Worm (Caenorhabditis elegans): ENCODE data around the gene unc-8.

The unc-8 gene

DNA sequence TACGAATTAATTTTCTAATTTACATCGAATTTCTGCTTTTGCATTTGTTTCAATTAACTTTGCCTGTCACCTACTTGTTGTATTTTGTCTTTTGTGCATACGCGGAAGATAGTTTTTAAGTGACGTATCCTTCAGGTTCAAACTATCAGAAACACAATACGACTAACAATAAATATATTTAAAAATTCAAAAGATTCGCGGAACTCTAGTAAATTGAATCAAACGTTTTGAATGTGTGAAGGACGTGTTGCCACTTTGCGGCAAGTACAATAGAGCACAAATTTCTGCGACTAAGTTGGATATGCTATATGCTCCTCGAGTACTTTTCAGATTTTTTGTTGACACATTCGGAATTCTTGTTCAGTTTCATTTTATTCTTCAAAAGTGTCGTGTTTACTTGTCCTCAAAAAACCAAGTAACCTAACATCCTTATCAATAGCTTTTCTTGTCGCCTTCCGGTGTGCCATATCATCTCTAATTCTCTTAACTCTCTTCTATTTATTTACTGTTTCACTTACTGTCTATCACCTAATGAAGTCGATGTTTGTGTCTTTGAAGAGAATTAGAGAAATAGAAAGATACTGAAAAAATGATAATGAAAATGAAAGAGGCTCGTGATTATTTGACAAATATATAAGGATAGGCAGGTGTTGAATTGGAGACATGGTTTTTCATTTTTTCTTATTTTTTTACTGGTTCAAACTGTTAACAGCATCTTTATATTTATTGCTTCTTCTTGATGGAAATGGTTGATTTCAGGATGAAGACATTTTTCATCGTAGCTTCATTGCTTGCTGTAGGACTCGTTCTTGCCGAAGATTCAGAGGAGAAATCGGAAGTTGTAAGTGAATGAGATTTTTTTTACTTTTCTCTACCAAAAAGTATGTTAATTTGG lies 8.2 kb upstream of the unc-8 start, which contains the start of gene srlf-7:
TSS of gene srlf-7 (plus strand) at position 760 of the 895 bp plus-strand sequence.
- peak; percentile 40 for TF ChIP-seq nhr-19 (GFP tag; conservative IDR thresholded peaks at IDR 0.05)
- no peak for TF ChIP-seq ets-5 (GFP tag; IDR thresholded peaks at IDR 0.05)
- TF ChIP-seq zag-1 (tag; optimal IDR thresholded peaks at IDR 0.05): no peak
- no peak for TF ChIP-seq hlh-17 (GFP tag; optimal IDR thresholded peaks at IDR 0.05; ENCODE audit: borderline replicate concordance)
- peak in 5 of 6 experiments; percentile 55 to 98 (median 90) for TF ChIP-seq elt-3 (tag; optimal IDR thresholded peaks at IDR 0.05)
- no peak for TF ChIP-seq zip-4 (GFP tag; optimal IDR thresholded peaks at IDR 0.05)
- peak; percentile 78 for TF ChIP-seq nhr-71 (tag; optimal IDR thresholded peaks at IDR 0.05)
- no peak for TF ChIP-seq snpc-4 (tag; optimal IDR thresholded peaks at IDR 0.05)
- TF ChIP-seq aha-1 (tag; optimal IDR thresholded peaks at IDR 0.05): no peak
- no peak for TF ChIP-seq vab-15 (tag; optimal IDR thresholded peaks at IDR 0.05)
- TF ChIP-seq efl-1 (optimal IDR thresholded peaks at IDR 0.05): peak in 1 of 2 experiments; percentile 25
- TF ChIP-seq efl-1 (GFP tag; optimal IDR thresholded peaks at IDR 0.05 in 1 of 2): no peak
- no peak for TF ChIP-seq nhr-11 (tag; optimal IDR thresholded peaks at IDR 0.05)
- no peak for TF ChIP-seq ztf-4 (tag; optimal IDR thresholded peaks at IDR 0.05)
- TF ChIP-seq fos-1 (tag; optimal IDR thresholded peaks at IDR 0.05): peak; percentile 6
- TF ChIP-seq blmp-1 (tag; optimal IDR thresholded peaks at IDR 0.05): peak; percentile 67
- peak; percentile 99 for TF ChIP-seq elt-2 (tag; optimal IDR thresholded peaks at IDR 0.05)
- TF ChIP-seq irx-1 (tag; optimal IDR thresholded peaks at IDR 0.05): no peak
- no peak for TF ChIP-seq nhr-76 (tag; optimal IDR thresholded peaks at IDR 0.05)
- no peak for TF ChIP-seq ztf-11 (tag; optimal IDR thresholded peaks at IDR 0.05)
- TF ChIP-seq unc-130 (tag; optimal IDR thresholded peaks at IDR 0.05): no peak
- TF ChIP-seq nhr-20 (tag; optimal IDR thresholded peaks at IDR 0.05): peak; percentile 84
- TF ChIP-seq C16A3.4 (tag; optimal IDR thresholded peaks at IDR 0.05): peak; percentile 37
- peak; percentile 66 for TF ChIP-seq jun-1 (tag; optimal IDR thresholded peaks at IDR 0.05)
- no peak for TF ChIP-seq rnt-1 (tag; optimal IDR thresholded peaks at IDR 0.05)
- no peak for TF ChIP-seq tlp-1 (tag; optimal IDR thresholded peaks at IDR 0.05)
- peak in 1 of 2 experiments; percentile 31 for TF ChIP-seq lsy-2 (tag; optimal IDR thresholded peaks at IDR 0.05)
- no peak for TF ChIP-seq aly-2 (tag; optimal IDR thresholded peaks at IDR 0.05)
- TF ChIP-seq C34B4.2 (tag; optimal IDR thresholded peaks at IDR 0.05): no peak
- TF ChIP-seq alr-1 (tag; optimal IDR thresholded peaks at IDR 0.05; ENCODE audit: borderline replicate concordance): no peak
- peak; percentile 58 for TF ChIP-seq tbx-2 (tag; optimal IDR thresholded peaks at IDR 0.05)
- TF ChIP-seq sox-4 (tag; optimal IDR thresholded peaks at IDR 0.05): no peak
- TF ChIP-seq sptf-1 (tag; optimal IDR thresholded peaks at IDR 0.05): no peak
- TF ChIP-seq nhr-12 (tag; optimal IDR thresholded peaks at IDR 0.05): no peak
- TF ChIP-seq nhr-85 (tag): peak; percentile 86
- TF ChIP-seq unc-30 (tag; optimal IDR thresholded peaks at IDR 0.05): no peak
- no peak for TF ChIP-seq efl-3 (GFP tag; optimal IDR thresholded peaks at IDR 0.05)
- no peak for TF ChIP-seq sup-37 (GFP tag; optimal IDR thresholded peaks at IDR 0.05)
- no peak for TF ChIP-seq mdl-1 (tag; optimal IDR thresholded peaks at IDR 0.05)
- no peak for TF ChIP-seq nhr-47 (tag; optimal IDR thresholded peaks at IDR 0.05)
- no peak for TF ChIP-seq hlh-4 (tag; optimal IDR thresholded peaks at IDR 0.05)
- TF ChIP-seq nhr-84 (tag; optimal IDR thresholded peaks at IDR 0.05): no peak
- no peak for TF ChIP-seq ceh-8 (GFP tag; optimal IDR thresholded peaks at IDR 0.05)
- no peak for TF ChIP-seq pax-3 (tag; optimal IDR thresholded peaks at IDR 0.05)
- TF ChIP-seq ceh-82 (tag; optimal IDR thresholded peaks at IDR 0.05): no peak
- TF ChIP-seq pag-3 (tag; optimal IDR thresholded peaks at IDR 0.05; ENCODE audit: borderline replicate concordance, insufficient read depth): no peak
- TF ChIP-seq nhr-28 (tag; optimal IDR thresholded peaks at IDR 0.05): no peak
- TF ChIP-seq ceh-90 (tag; optimal IDR thresholded peaks at IDR 0.05): no peak
- TF ChIP-seq nhr-237 (tag; optimal IDR thresholded peaks at IDR 0.05): no peak
- no peak for TF ChIP-seq lir-3 (tag; optimal IDR thresholded peaks at IDR 0.05; ENCODE audit: poor library complexity)
- no peak for TF ChIP-seq egl-13 (tag; optimal IDR thresholded peaks at IDR 0.05)
- TF ChIP-seq unc-98 (GFP tag; IDR thresholded peaks at IDR 0.05): no peak

Measured in whole organism, L1 larva.